Worm (Caenorhabditis elegans): Measurements from ENCODE around the gene dnj-18.
A peak's percentile ranks its signal among the peaks of the same experiment; 100 is the strongest.

dnj-18 gene

ce11 chrIII:4723922-4724321, 26.0 kb downstream of the dnj-18 start:
- 0 out of 2 replicates have a peak, but pooled peaks have one; percentile 16 for TF ChIP-seq hmg-1.1 (GFP tag; IDR thresholded peaks at IDR 0.05)
- no peak for TF ChIP-seq egl-27 (tag; optimal IDR thresholded peaks at IDR 0.05)
- peak; percentile 67; the same call in 1 of the 2 replicates for TF ChIP-seq ctbp-1 (GFP tag; IDR thresholded peaks at IDR 0.05)
- TF ChIP-seq Y48G9A.11 (GFP tag; IDR thresholded peaks at IDR 0.05), result no peak
- peak; percentile 42 for TF ChIP-seq mep-1 (tag; optimal IDR thresholded peaks at IDR 0.05)
- TF ChIP-seq unc-62 (GFP tag; optimal IDR thresholded peaks at IDR 0.05 in 1 of 2), result peak in 1 of 2 experiments; percentile 70
- no peak for TF ChIP-seq unc-62 (tag; optimal IDR thresholded peaks at IDR 0.05)
- peak; percentile 45 for TF ChIP-seq fkh-10 (GFP tag; optimal IDR thresholded peaks at IDR 0.05)
- no peak for TF ChIP-seq hlh-11 (tag; optimal IDR thresholded peaks at IDR 0.05)
- no peak for TF ChIP-seq snpc-4 (tag; optimal IDR thresholded peaks at IDR 0.05)
- no peak for TF ChIP-seq nhr-6 (tag; optimal IDR thresholded peaks at IDR 0.05)
- TF ChIP-seq rbr-2 (tag; optimal IDR thresholded peaks at IDR 0.05), result peak; percentile 21
- TF ChIP-seq dve-1 (tag; optimal IDR thresholded peaks at IDR 0.05; ENCODE audit: insufficient read depth), result no peak
- peak; percentile 4 for TF ChIP-seq nhr-11 (tag; optimal IDR thresholded peaks at IDR 0.05)
- TF ChIP-seq mxl-3 (GFP tag; optimal IDR thresholded peaks at IDR 0.05), result no peak
- TF ChIP-seq ZK546.5 (tag; optimal IDR thresholded peaks at IDR 0.05), result no peak
- no peak for TF ChIP-seq nhr-42 (GFP tag; IDR thresholded peaks at IDR 0.05)
- no peak for TF ChIP-seq spr-3 (GFP tag; optimal IDR thresholded peaks at IDR 0.05)
- peak in 1 of 2 experiments; percentile 34 for TF ChIP-seq lsy-2 (tag; optimal IDR thresholded peaks at IDR 0.05)
- TF ChIP-seq aha-1 (tag), result peak; percentile 50
- no peak for TF ChIP-seq mdl-1 (tag; optimal IDR thresholded peaks at IDR 0.05)
- TF ChIP-seq ceh-20 (GFP tag; IDR thresholded peaks at IDR 0.05), result peak; percentile 52; the same call in 1 of the 2 replicates
- no peak for TF ChIP-seq hlh-30 (tag; optimal IDR thresholded peaks at IDR 0.05; ENCODE audit: insufficient read depth)
- no peak for TF ChIP-seq F10B5.3 (tag; optimal IDR thresholded peaks at IDR 0.05)
- no peak for TF ChIP-seq lim-7 (GFP tag; IDR thresholded peaks at IDR 0.05)

- no peak for TF ChIP-seq mxl-3 (GFP tag; optimal IDR thresholded peaks at IDR 0.05)
- 0 out of 2 replicates have a peak, but pooled peaks have one; percentile 63 for TF ChIP-seq tra-1 (GFP tag; IDR thresholded peaks at IDR 0.05)
- TF ChIP-seq jun-1 (tag; optimal IDR thresholded peaks at IDR 0.05), result no peak
- no peak for TF ChIP-seq zag-1 (tag; optimal IDR thresholded peaks at IDR 0.05)
- no peak for TF ChIP-seq duxl-1 (tag; optimal IDR thresholded peaks at IDR 0.05; ENCODE audit: poor library complexity)
- TF ChIP-seq nhr-11 (tag; optimal IDR thresholded peaks at IDR 0.05), result peak; percentile 45
- TF ChIP-seq T20F7.1 (GFP tag; optimal IDR thresholded peaks at IDR 0.05), result no peak
- TF ChIP-seq nhr-237 (tag; optimal IDR thresholded peaks at IDR 0.05), result no peak
- TF ChIP-seq ctbp-1 (GFP tag; IDR thresholded peaks at IDR 0.05), result no peak
- peak; percentile 69 for TF ChIP-seq hlh-11 (tag; optimal IDR thresholded peaks at IDR 0.05)
- TF ChIP-seq nhr-77 (tag; optimal IDR thresholded peaks at IDR 0.05), result no peak
- TF ChIP-seq hlh-30 (tag; optimal IDR thresholded peaks at IDR 0.05; ENCODE audit: insufficient read depth), result no peak
- TF ChIP-seq unc-62 (GFP tag; optimal IDR thresholded peaks at IDR 0.05 in 1 of 2), result peak in 1 of 2 experiments; percentile 93
- no peak for TF ChIP-seq unc-62 (tag; optimal IDR thresholded peaks at IDR 0.05)
- no peak for TF ChIP-seq nhr-48 (tag; optimal IDR thresholded peaks at IDR 0.05)
- no peak for TF ChIP-seq D1046.2 (GFP tag; IDR thresholded peaks at IDR 0.05)
- no peak for TF ChIP-seq Y75B8A.6 (GFP tag; IDR thresholded peaks at IDR 0.05)
- peak in 1 of 2 experiments; percentile 87 for TF ChIP-seq daf-16 (GFP tag; optimal IDR thresholded peaks at IDR 0.05)
- TF ChIP-seq daf-16 (tag; optimal IDR thresholded peaks at IDR 0.05), result no peak
- peak in 1 of 2 experiments; percentile 29 for TF ChIP-seq lsy-2 (tag; optimal IDR thresholded peaks at IDR 0.05)
These were observed 33.5 kb downstream of the dnj-18 start, which contains the start of gene F17C8.3 for ce11 chrIII:4731295-4731988. Gene F17C8.3 (plus strand): TSS chrIII:4731938.

- TF ChIP-seq nhr-42 (GFP tag; IDR thresholded peaks at IDR 0.05), result no peak
- TF ChIP-seq lsy-2 (tag; optimal IDR thresholded peaks at IDR 0.05), result no peak
- TF ChIP-seq ztf-7 (tag; optimal IDR thresholded peaks at IDR 0.05), result no peak
- no peak for TF ChIP-seq hlh-30 (tag; optimal IDR thresholded peaks at IDR 0.05; ENCODE audit: insufficient read depth)
- no peak for TF ChIP-seq zip-11 (GFP tag; IDR thresholded peaks at IDR 0.05)
- no peak for TF ChIP-seq dve-1 (tag; optimal IDR thresholded peaks at IDR 0.05; ENCODE audit: insufficient read depth)
- no peak for TF ChIP-seq fos-1 (tag; optimal IDR thresholded peaks at IDR 0.05)
- TF ChIP-seq ceh-44 (GFP tag; IDR thresholded peaks at IDR 0.05), result no peak
- no peak for TF ChIP-seq ztf-11 (tag; optimal IDR thresholded peaks at IDR 0.05)
- TF ChIP-seq lin-1 (GFP tag; IDR thresholded peaks at IDR 0.05), result no peak
- TF ChIP-seq mes-2 (tag; optimal IDR thresholded peaks at IDR 0.05; ENCODE audit: poor library complexity, severe bottlenecking), result no peak
- no peak for TF ChIP-seq hlh-11 (tag; optimal IDR thresholded peaks at IDR 0.05)
- TF ChIP-seq cey-2 (tag; optimal IDR thresholded peaks at IDR 0.05; ENCODE audit: borderline replicate concordance, insufficient read depth), result no peak
These were observed 36.1 kb downstream of the dnj-18 start, which contains the start of gene F17C8.9 for ce11 chrIII:4734056-4734455. Gene F17C8.9 (plus strand): TSS chrIII:4734356.
